Worm (Caenorhabditis elegans) whole organism, L1 larva: Measurements from ENCODE around the gene ZK792.7.

Experiments
- aly-2 ChIP-seq: fragments of 150-350 bp; optimal IDR thresholded peaks from 2 replicates; lab custom pipeline; 2014; ENCODE audit warnings: missing biosample characterization, missing genetic modification characterization
- ceh-88 ChIP-seq: fragments of 200-800 bp; sonication (Bioruptor generic); IDR thresholded peaks from 2 replicates; pipeline ENCODE4 v1.3.6; 2022; ENCODE audit warnings: missing genetic modification characterization, missing compliant biosample characterization
- egl-27 ChIP-seq, 2 experiments: fragments of 150-350 bp in 1 of 2; sonication (generic microtip); optimal IDR thresholded peaks; 3 replicates each; lab custom pipeline; 2017 to 2018; ENCODE audit warnings: missing biosample characterization in 2 of 2, missing genetic modification characterization in 2 of 2, missing genetic modification reagents in 2 of 2
- lin-13 ChIP-seq: fragments of 150-350 bp; optimal IDR thresholded peaks from 2 replicates; lab custom pipeline; 2014; ENCODE audit warnings: missing biosample characterization, missing genetic modification reagents, missing genetic modification characterization
- nhr-237 ChIP-seq: fragments of 150-350 bp; optimal IDR thresholded peaks from 2 replicates; lab custom pipeline; 2014; ENCODE audit warnings: missing biosample characterization, missing genetic modification characterization
- skn-1 ChIP-seq: fragments of 150-350 bp; optimal IDR thresholded peaks from 2 replicates; lab custom pipeline; 2014; ENCODE audit warnings: missing biosample characterization, missing genetic modification characterization
- sptf-1 ChIP-seq: fragments of 150-350 bp; optimal IDR thresholded peaks from 2 replicates; lab custom pipeline; 2014; ENCODE audit warnings: missing biosample characterization, missing genetic modification characterization

- no peak for TF ChIP-seq aly-2 (tag; lab: Kevin White, UChicago)
- TF ChIP-seq skn-1 (tag; lab: Kevin White, UChicago): no peak
- TF ChIP-seq ceh-88 (GFP tag; lab: Robert Waterston, UW): no peak
- no peak for TF ChIP-seq lin-13 (GFP tag; lab: Kevin White, UChicago)
- TF ChIP-seq sptf-1 (tag; lab: Kevin White, UChicago): no peak
- no peak for TF ChIP-seq egl-27 (tag; optimal IDR thresholded peaks at IDR 0.05; lab: Kevin White, UChicago)
- TF ChIP-seq nhr-237 (tag; lab: Kevin White, UChicago): no peak
Observed at ce11 chrIV:11710331-11710730, 16.1 kb downstream of the ZK792.7 start.
